Worm (Caenorhabditis elegans) whole organism, L4/young adult: ENCODE measurements around the gene R02E12.5.

Source experiments
- W03F9.2 ChIP-seq: fragments of 150-350 bp; optimal IDR thresholded peaks from 2 replicates; lab custom pipeline; 2014; ENCODE audit warnings: missing biosample characterization, missing genetic modification characterization
- dao-5 ChIP-seq: sonication (generic microtip); optimal IDR thresholded peaks from 2 replicates; lab custom pipeline; 2016; ENCODE audit warnings: missing genotype, missing genetic modification characterization, moderate library complexity, missing compliant biosample characterization
- him-1 ChIP-seq: sonication (generic microtip); optimal IDR thresholded peaks from 2 replicates; lab custom pipeline; 2016; ENCODE audit warnings: missing genotype, missing genetic modification reagents, missing genetic modification characterization, missing compliant biosample characterization

The R02E12.5 gene

DNA sequence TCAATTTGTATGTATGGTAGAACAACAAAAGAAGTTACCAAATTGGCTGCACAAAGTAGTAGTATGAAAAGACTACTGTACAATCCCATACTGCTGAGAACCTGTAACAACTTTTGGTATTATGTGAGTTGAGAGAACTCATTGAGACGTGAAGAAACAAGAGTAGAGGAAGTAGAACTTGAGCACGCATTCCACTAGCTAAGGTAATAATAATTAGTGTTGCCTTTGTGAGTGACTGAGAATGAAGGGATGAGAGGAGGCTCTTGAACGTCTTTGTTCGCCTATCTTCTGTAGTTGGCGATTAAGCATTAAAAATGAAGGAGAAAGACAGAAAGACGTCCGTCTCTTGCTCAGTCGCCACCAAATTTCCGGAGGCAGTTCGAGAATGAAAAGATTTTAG lies 23.6 kb upstream of the R02E12.5 start, which contains the start of gene C16B8.4:
Gene C16B8.4 (minus strand): TSS at position 101 of the 400 bp plus-strand sequence.
- TF ChIP-seq dao-5 (no peak), him-1 (tag; lab: Kevin White, UChicago) (no peak), W03F9.2 (tag; lab: Kevin White, UChicago) (no peak)

DNA sequence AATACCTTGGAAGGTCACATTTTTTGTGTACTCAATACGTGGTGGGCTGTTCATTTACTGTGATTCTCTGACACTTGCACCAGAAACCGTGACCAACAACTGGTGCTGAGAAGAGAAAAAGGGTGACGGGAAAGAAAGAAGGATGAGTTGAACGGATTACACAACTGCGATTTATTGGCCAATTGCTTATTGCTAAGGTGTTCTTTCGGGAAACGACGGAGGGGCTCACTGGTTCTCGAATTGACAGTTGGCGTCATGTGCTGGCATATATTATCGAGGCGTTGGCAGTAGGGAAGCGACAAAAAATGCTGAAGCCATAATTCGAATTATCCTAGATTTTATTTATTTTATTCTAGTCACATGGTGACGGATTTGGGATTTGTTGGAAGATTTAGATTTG lies 23.0 kb upstream of the R02E12.5 start:
- TF ChIP-seq dao-5 (no peak), him-1 (tag; lab: Kevin White, UChicago) (no peak), W03F9.2 (tag; lab: Kevin White, UChicago) (no peak)

DNA sequence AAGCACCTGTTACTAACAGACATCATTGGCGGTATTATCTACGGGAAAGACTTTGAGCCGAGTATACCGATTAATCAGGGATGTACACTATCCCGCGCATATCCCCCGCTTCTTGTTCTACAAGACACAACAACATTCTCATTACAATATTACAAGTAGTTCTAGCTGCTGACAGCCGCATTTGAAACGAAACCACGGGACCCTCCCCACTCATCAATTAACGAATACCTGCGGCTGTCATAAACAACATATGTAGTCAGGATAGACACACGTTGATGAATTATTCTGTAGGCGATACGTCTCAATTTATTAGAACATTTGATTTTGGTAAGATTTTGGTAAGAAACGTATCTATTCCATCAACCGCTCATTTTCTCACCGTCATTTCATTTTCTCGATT lies 20.4 kb upstream of the R02E12.5 start:
- TF ChIP-seq him-1 (tag; lab: Kevin White, UChicago) (no peak), dao-5 (no peak), W03F9.2 (tag; lab: Kevin White, UChicago) (no peak)

DNA sequence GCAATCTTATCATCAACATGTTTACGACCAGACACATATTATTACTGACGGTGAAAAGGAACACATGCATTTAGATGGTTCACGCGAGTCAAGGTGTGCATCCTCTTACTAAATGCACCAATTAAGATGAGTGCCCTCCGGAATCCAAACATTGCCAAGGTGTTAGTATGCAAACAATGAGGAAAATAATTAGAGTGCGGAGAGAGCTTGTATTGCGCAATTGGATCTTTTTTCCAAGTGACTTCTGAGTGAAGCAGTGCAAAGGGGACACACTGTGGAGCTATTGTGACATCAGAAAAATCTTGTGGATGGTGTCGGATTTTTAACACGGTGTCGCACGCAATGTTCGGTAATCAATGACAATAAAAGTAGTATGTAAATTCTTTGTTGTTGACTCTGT lies 19.9 kb upstream of the R02E12.5 start:
- TF ChIP-seq him-1 (tag; lab: Kevin White, UChicago) (no peak), W03F9.2 (tag; lab: Kevin White, UChicago) (no peak), dao-5 (no peak)

DNA sequence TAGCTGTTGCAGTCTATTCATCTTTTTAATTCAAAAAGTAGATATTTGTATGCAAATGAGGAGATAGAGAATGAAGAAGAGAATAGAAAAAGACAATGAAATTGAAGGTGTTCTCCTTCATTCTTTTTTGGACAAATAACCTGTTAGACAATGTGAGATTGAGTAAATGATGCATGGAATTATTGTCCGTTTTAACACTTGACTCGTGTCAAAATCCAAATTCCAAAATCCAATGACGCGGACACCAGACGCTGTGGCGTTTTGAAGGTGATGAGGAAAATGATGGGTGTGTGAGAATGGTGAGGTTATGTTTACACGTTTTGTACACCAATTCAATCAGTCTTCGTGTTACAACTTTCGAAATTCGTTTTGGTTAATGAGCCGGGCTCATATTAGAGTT lies 18.0 kb upstream of the R02E12.5 start:
- TF ChIP-seq W03F9.2 (tag; lab: Kevin White, UChicago) (no peak), him-1 (tag; lab: Kevin White, UChicago) (no peak), dao-5 (no peak)

DNA sequence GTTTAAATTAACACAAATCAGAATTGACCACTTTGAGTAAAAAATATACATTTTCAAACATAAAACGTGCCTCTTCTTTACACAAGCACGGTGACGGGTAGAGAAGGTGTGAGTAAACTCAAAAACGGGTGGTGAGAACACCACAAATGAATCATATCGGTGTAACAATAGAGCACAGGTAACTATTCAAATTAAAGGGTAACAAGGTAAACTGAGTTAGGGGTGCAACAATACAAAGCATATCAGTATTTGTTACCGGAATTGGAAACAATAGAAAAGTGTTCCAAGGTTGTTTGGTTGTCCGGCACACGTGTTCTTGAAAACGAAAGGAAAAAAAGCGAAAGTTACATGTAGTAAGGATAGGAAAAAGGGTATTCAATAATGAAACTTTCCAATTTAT lies 14.8 kb upstream of the R02E12.5 start:
- TF ChIP-seq him-1 (tag; lab: Kevin White, UChicago): no peak

DNA sequence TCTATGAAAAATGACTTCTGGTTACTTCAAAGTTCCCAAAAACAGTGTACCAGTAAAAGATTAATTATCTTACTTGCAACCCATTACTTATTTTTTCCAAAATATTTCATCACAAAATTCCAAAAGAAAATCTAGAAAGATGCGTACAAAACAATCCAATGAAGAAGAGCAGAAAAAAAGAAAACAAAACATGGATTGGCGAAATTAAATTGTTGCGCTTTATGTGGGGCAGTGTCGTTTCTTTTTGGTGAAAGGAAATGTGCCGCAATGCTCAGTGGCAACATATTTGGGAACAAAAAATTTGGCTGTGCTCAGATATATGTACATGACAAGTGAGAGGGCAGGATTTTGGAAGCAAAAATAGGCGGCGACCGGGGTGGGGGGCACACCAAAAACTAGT lies 8.6 kb upstream of the R02E12.5 start:
- no peak for TF ChIP-seq dao-5
- no peak for TF ChIP-seq him-1 (tag; lab: Kevin White, UChicago)
- no peak for TF ChIP-seq W03F9.2 (tag; lab: Kevin White, UChicago)

DNA sequence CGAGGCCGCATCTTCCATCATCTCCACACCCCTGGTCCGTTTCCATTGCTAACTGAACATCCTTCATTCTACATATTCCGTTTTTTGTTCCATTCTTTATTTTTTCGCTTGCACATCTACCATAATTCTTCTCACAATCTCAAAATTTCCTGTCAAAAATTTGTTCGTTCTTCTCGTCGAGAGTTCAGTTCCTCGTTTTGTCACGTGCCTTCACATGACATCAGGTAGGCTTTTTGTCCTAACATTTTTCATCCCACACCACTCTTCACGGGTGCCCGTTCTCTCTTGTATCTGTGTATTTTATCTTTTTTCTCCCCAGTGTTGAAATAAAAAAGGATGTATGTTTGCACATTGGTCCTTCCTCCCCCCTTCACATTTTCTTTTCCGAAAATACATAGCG lies 6.6 kb upstream of the R02E12.5 start:
- TF ChIP-seq W03F9.2 (tag; lab: Kevin White, UChicago) (no peak), dao-5 (no peak), him-1 (tag; lab: Kevin White, UChicago) (no peak)

DNA sequence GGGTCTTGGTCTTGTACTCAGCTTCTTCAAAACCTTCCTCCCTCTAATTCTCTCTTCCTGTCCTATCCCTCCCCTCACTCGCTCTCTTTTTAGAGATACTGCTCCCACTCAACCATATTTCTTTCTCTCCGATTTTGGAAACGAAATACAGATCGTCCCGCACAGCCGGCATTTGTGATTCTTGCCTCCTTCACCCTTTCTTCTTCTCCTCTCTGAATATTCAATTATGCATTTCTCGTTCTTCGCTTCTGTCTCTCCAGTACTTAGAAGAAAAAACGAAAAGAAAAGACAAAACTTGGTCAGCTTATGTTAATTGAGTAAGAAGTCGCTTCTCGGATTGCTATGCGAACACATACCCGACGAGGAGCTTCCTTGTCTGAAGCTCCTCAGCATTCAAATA lies 6.2 kb upstream of the R02E12.5 start:
- no peak for TF ChIP-seq W03F9.2 (tag; lab: Kevin White, UChicago)
- TF ChIP-seq him-1 (tag; lab: Kevin White, UChicago): no peak
- no peak for TF ChIP-seq dao-5

DNA sequence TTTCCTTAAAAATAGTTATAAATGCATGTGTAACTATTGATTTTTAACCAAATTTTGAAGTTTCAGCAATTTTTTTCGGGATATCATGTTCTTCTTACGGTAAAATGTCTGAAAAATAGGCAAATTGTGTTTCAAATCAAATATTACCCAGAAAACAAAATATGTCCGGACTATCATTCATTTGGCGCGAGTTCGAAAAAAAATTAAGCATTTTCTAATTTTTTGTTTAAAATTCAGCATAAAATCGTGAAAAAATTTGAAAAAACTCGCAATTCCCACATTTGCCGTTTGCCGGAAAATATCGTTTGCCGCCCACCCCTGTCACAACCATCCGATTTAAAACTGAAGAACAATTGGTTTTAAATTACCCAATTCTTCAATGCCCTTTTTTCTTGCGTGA lies 5.5 kb upstream of the R02E12.5 start:
- TF ChIP-seq W03F9.2 (tag; lab: Kevin White, UChicago) (no peak), dao-5 (no peak), him-1 (tag; lab: Kevin White, UChicago) (no peak)

DNA sequence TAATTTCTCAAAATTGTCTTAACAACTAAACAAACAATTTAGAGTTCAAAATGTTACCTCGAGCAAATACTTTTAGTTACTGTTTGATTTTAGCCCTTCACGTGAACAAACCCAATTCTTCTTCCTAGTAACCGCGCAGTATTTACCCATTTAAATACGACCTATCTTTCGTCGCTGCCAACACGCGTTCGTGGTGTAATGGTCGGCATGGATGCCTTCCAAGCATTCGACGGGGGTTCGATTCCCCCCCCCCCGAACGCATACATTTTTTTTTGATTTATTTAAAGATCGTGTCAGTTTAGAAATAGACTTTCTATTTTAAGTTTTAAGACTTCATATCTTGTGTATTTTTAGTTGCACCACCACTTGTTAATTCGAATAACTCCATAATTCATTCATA lies 2.7 kb upstream of the R02E12.5 start:
- TF ChIP-seq W03F9.2 (tag; lab: Kevin White, UChicago): no peak
- TF ChIP-seq him-1 (tag; lab: Kevin White, UChicago): no peak
- TF ChIP-seq dao-5: no peak

DNA sequence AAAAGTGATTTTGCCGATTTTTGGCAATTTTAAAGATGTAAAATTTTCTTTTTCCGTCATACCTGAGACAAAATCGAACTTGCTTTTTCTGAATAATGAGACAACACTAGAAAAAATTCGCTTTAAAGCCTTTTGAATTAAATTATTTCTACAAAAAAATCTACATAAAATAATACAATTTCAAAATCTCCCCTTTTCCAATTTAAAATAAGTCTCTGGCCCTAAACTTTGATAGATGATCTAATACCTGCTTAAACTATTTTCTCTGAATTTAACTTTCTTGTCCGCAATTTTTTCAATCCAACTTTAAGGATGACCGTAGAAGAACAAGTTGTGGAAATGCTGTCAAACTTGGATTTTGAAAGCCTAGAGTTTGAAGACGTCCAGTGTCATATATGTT lies 6.1 kb downstream of the R02E12.5 start, which contains the start of gene R02E12.12:
Gene R02E12.12 (plus strand): TSS at position 301 of the 400 bp plus-strand sequence.
- no peak for TF ChIP-seq him-1 (tag; lab: Kevin White, UChicago)
- TF ChIP-seq W03F9.2 (tag; lab: Kevin White, UChicago): no peak
- no peak for TF ChIP-seq dao-5

DNA sequence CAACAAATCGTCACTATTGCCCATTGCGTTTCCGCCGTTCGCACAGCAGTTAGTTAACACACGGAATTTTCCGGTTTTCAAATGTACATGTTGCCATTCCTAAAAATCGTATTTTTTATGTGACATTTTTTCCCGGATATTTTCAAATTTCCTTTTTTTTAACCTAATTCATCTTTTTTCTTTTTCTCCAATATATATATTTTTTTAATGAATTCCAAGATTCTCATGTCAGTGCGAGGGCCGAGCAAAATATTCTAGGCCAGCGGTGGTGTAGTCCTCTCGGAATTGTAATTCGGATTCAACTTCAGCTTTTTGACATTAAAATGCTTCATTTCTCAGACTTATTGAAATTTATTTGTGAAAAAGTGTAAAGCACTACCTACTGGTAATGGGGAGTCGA lies 7.9 kb downstream of the R02E12.5 start, which contains the start of gene R02E12.4:
Gene R02E12.4 (plus strand): TSS at position 301 of the 400 bp plus-strand sequence.
- TF ChIP-seq dao-5: no peak
- no peak for TF ChIP-seq W03F9.2 (tag; lab: Kevin White, UChicago)
- TF ChIP-seq him-1 (tag; lab: Kevin White, UChicago): no peak

DNA sequence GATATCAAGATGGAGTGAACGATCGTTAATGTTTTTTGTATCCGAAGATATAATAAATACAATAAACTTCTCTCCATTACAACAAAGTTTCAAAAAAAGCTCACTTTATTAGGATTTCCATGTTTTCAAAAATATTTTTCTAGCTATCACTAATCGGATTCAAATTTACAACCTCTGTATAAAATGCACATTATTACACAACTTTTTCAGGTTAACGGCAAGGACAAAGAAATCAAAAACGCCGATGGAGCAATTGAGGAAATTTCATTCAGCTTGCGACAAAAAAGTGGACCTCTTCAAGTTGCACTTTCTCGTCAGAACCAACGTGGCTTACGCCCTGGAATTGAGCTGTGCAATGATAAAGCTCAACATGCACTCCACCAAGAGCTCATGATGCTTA lies 9.8 kb downstream of the R02E12.5 start:
- TF ChIP-seq him-1 (tag; lab: Kevin White, UChicago) (no peak), dao-5 (no peak), W03F9.2 (tag; lab: Kevin White, UChicago) (no peak)

DNA sequence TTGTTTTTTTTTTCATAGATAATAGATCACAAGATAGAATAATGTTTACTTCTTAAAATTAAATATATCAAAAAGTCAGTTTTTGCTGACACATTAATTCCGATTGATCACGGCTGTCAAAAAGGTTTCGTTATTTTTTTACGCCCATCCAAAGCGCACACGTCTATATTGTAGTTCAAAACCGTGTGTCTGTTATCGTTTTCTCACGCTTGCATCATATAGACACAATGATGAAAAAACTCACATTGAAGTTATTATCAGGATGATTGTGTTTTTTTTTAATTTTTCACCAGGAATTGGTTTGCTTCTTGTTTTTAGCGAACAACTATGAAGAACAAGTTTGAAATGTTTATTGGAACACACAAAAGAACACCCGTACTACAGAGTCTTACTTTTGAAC lies 10.6 kb downstream of the R02E12.5 start:
- TF ChIP-seq him-1 (tag; lab: Kevin White, UChicago): no peak

DNA sequence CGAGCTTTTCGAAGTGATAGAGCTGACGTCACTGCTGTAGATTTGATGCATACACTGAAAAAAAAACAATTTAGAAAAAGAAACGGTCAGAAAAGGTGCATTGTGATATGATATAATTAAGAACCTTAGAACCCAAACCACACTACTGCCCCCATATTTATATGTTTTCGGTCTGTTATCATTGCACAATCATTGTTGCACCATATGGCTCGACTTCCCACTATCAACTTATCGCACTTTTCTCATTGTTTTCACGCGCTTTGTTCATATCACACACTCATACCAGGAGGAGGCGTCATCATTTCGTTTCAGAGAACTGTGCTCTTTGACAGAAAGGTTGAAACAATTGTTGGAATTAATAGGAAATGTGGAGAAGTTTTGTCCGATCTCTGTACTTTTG lies 11.8 kb downstream of the R02E12.5 start:
- TF ChIP-seq him-1 (tag; lab: Kevin White, UChicago) (no peak), W03F9.2 (tag; lab: Kevin White, UChicago) (peak; percentile 32)
